Worm (Caenorhabditis elegans) whole organism, L3 larva: Measurements from ENCODE around the gene cutl-5.

Source experiments
- lin-39 ChIP-seq: fragments of 150-350 bp; optimal IDR thresholded peaks from 2 replicates; lab custom pipeline; 2018; ENCODE audit warnings: missing biosample characterization, missing genetic modification reagents, missing genetic modification characterization
- mdl-1 ChIP-seq: fragments of 150-350 bp; optimal IDR thresholded peaks from 2 replicates; lab custom pipeline; 2014; ENCODE audit warnings: missing biosample characterization, missing genetic modification characterization
- nhr-237 ChIP-seq: fragments of 150-350 bp; optimal IDR thresholded peaks from 2 replicates; lab custom pipeline; 2014; ENCODE audit warnings: missing biosample characterization, missing genetic modification characterization
- nhr-25 ChIP-seq: sonication (generic microtip); optimal IDR thresholded peaks from 2 replicates; lab custom pipeline; 2017; ENCODE audit warnings: missing biosample characterization, missing genetic modification characterization
- ztf-4 ChIP-seq: fragments of 150-350 bp; optimal IDR thresholded peaks from 2 replicates; lab custom pipeline; 2014; ENCODE audit warnings: missing biosample characterization, missing genetic modification characterization

- TF ChIP-seq nhr-25 (tag; lab: Kevin White, UChicago): no peak
- TF ChIP-seq nhr-237 (tag; lab: Kevin White, UChicago): no peak
- TF ChIP-seq ztf-4 (tag; lab: Kevin White, UChicago): no peak
- TF ChIP-seq lin-39 (tag; lab: Kevin White, UChicago): no peak
- TF ChIP-seq mdl-1 (tag; lab: Kevin White, UChicago): no peak
These were observed 50.3 kb downstream of the cutl-5 start, which contains the start of gene nos-2 for ce11 chrII:7065391-7065790.
